Worm (Caenorhabditis elegans): ENCODE data around the gene C46A5.4.

C46A5.4 gene

DNA sequence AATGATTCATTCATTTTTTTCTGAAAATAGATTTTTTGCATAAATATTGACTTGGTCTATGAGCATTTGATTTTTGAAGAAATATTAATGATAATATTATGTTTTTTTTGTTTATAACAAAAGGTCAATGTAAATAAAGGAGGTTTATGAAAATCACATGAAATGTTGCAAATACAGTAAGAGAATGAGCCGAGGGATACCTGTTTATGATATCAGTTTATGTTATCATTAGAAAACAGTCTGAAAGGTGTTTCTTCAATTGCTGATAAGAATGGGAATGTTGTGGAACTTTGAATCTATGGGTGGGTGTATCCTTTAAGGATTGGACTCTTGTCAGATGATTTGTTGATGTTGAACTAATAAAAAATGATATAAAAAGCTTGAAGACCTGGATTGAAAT is 23.0 kb downstream of the C46A5.4 start:
- TF ChIP-seq tab-1 (GFP tag; IDR thresholded peaks at IDR 0.05) (no peak), T22C8.4 (GFP tag; IDR thresholded peaks at IDR 0.05) (no peak), ztf-23 (GFP tag; IDR thresholded peaks at IDR 0.05) (no peak), klf-2 (GFP tag; conservative IDR thresholded peaks at IDR 0.05) (no peak), med-1 (GFP tag; optimal IDR thresholded peaks at IDR 0.05; ENCODE audit: insufficient read depth) (no peak), ref-1 (GFP tag; conservative IDR thresholded peaks at IDR 0.05) (no peak), flt-1 (GFP tag; IDR thresholded peaks at IDR 0.05) (no peak), cog-1 (tag; optimal IDR thresholded peaks at IDR 0.05) (no peak), ztf-29 (GFP tag; IDR thresholded peaks at IDR 0.05) (no peak)

DNA sequence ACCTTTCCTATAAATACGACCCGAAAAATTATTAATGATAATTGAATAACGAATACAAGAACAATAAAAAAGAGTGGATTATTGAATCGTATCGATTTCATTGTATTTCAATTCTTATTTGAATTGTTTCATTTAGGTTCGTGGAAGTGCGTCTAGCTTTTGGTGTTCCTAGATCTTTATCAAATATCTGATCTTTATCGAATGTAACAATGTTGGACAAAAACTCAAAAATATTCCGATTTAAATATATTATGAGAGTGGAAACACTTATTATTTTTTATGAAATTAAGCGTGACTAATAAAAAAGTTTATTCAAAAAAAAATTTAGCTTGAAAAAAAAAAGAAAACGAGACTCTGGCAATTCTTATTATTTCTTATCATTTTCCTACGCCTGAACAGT is 25.2 kb downstream of the C46A5.4 start, which contains the start of the genes C50F7.9 and C50F7.3:
Gene C50F7.9 (minus strand): TSS at position 101 of the 400 bp plus-strand sequence.
Gene C50F7.3 (plus strand): TSS at position 370 of the 400 bp plus-strand sequence.
- no peak for TF ChIP-seq cog-1 (tag; optimal IDR thresholded peaks at IDR 0.05)

- TF ChIP-seq klf-2 (GFP tag; conservative IDR thresholded peaks at IDR 0.05) (no peak), ref-1 (GFP tag; conservative IDR thresholded peaks at IDR 0.05) (no peak), med-1 (GFP tag; optimal IDR thresholded peaks at IDR 0.05; ENCODE audit: insufficient read depth) (no peak), ztf-29 (GFP tag; IDR thresholded peaks at IDR 0.05) (no peak), cog-1 (tag; optimal IDR thresholded peaks at IDR 0.05) (no peak), tab-1 (GFP tag; IDR thresholded peaks at IDR 0.05) (no peak), flt-1 (GFP tag; IDR thresholded peaks at IDR 0.05) (no peak), ztf-23 (GFP tag; IDR thresholded peaks at IDR 0.05) (no peak), T22C8.4 (GFP tag; IDR thresholded peaks at IDR 0.05) (no peak)
Observed at ce11 chrIV:7728402-7728963, 28.7 kb downstream of the C46A5.4 start, which contains the start of gene sucg-1. sucg-1 (plus strand) TSS chrIV:7728913.

ce11 chrIV:7727258-7727657 is 29.9 kb downstream of the C46A5.4 start:
- TF ChIP-seq flt-1 (GFP tag; IDR thresholded peaks at IDR 0.05): no peak
- TF ChIP-seq med-1 (GFP tag; optimal IDR thresholded peaks at IDR 0.05; ENCODE audit: insufficient read depth): no peak
- no peak for TF ChIP-seq klf-2 (GFP tag; conservative IDR thresholded peaks at IDR 0.05)
- no peak for TF ChIP-seq ref-1 (GFP tag; conservative IDR thresholded peaks at IDR 0.05)
- no peak for TF ChIP-seq tab-1 (GFP tag; IDR thresholded peaks at IDR 0.05)
- TF ChIP-seq ztf-29 (GFP tag; IDR thresholded peaks at IDR 0.05): no peak
- no peak for TF ChIP-seq T22C8.4 (GFP tag; IDR thresholded peaks at IDR 0.05)
- TF ChIP-seq cog-1 (tag; optimal IDR thresholded peaks at IDR 0.05): no peak
- no peak for TF ChIP-seq ztf-23 (GFP tag; IDR thresholded peaks at IDR 0.05)

- TF ChIP-seq med-1 (GFP tag; optimal IDR thresholded peaks at IDR 0.05; ENCODE audit: insufficient read depth) (no peak), T22C8.4 (GFP tag; IDR thresholded peaks at IDR 0.05) (no peak), tab-1 (GFP tag; IDR thresholded peaks at IDR 0.05) (no peak), ztf-29 (GFP tag; IDR thresholded peaks at IDR 0.05) (no peak), ztf-23 (GFP tag; IDR thresholded peaks at IDR 0.05) (no peak), flt-1 (GFP tag; IDR thresholded peaks at IDR 0.05) (no peak), ref-1 (GFP tag; conservative IDR thresholded peaks at IDR 0.05) (no peak), cog-1 (tag; optimal IDR thresholded peaks at IDR 0.05) (no peak), klf-2 (GFP tag; conservative IDR thresholded peaks at IDR 0.05) (no peak)
Observed at ce11 chrIV:7726325-7726724, 30.8 kb downstream of the C46A5.4 start, which contains the start of gene C50F7.5. C50F7.5 (plus strand) TSS chrIV:7726719.

DNA sequence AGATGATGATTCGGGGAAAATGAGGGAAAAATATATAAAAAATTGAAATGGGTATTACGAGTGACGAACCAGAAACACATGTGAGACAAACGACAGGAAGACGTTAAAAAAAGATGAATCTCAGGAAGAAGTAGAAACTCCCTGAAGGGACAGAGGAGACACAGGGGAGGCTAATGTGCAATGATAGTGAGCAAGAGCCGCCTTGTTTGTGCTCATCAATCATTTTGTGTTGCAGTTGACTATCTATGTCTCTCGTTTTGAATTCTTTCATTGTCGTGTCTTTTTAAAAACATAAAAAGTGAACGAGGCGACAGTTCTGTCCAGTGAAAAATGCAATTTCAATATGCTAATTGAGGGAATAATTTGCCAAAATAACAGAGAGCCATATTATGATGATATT is 32.2 kb downstream of the C46A5.4 start:
- TF ChIP-seq ztf-29 (GFP tag; IDR thresholded peaks at IDR 0.05): no peak
- TF ChIP-seq T22C8.4 (GFP tag; IDR thresholded peaks at IDR 0.05): no peak
- TF ChIP-seq tab-1 (GFP tag; IDR thresholded peaks at IDR 0.05): no peak

DNA sequence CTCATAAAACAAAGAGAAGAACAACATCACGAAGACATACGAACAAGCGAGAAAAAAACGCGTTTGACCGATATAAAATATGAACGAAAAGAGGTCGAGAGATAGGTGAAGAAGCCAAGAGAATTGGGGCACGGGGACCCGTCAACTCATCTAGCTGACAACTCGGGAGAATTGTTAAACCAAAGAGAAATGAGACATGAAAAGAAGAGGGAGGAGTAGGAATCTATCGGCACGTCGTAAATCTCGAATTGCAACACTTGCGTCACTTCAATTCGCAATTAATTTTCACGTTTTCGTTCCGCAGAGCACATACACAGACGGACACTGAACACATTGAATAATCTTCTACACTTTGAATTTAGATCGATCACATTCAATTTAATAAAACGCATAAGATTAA is 33.6 kb downstream of the C46A5.4 start:
- TF ChIP-seq flt-1 (GFP tag; IDR thresholded peaks at IDR 0.05) (no peak), ref-1 (GFP tag; conservative IDR thresholded peaks at IDR 0.05) (no peak), med-1 (GFP tag; optimal IDR thresholded peaks at IDR 0.05; ENCODE audit: insufficient read depth) (no peak), klf-2 (GFP tag; conservative IDR thresholded peaks at IDR 0.05) (no peak), tab-1 (GFP tag; IDR thresholded peaks at IDR 0.05) (no peak), T22C8.4 (GFP tag; IDR thresholded peaks at IDR 0.05) (no peak), ztf-23 (GFP tag; IDR thresholded peaks at IDR 0.05) (no peak), ztf-29 (GFP tag; IDR thresholded peaks at IDR 0.05) (no peak), cog-1 (tag; optimal IDR thresholded peaks at IDR 0.05) (no peak)

DNA sequence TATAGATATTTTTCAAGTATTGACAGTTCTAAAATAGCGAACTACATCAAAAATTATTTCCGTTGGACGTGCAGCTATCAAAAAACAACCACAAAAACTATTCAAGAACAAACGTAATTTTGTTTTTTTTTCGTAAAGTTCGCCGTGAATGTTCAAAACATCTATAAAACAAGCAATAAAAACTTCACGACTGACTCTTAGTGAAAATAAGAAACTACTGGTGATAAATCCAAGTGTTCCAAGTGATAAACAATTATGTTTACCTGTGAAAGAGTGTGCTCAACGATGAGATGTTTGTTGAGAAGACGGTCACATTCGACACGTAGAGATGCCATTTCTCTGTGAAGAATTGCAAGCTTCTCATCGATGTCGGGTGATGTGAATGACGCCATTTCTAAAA is 34.3 kb downstream of the C46A5.4 start, which contains the start of gene C50F7.6:
Gene C50F7.6 (minus strand): TSS at position 394 of the 400 bp plus-strand sequence.
- TF ChIP-seq tab-1 (GFP tag; IDR thresholded peaks at IDR 0.05): no peak

ce11 chrIV:7717916-7718315 is 39.2 kb downstream of the C46A5.4 start, which contains the start of gene F33D4.6:
F33D4.6 (minus strand) TSS chrIV:7718016.
- TF ChIP-seq med-1 (GFP tag; optimal IDR thresholded peaks at IDR 0.05; ENCODE audit: insufficient read depth) (no peak), ref-1 (GFP tag; conservative IDR thresholded peaks at IDR 0.05) (no peak), T22C8.4 (GFP tag; IDR thresholded peaks at IDR 0.05) (no peak), cog-1 (tag; optimal IDR thresholded peaks at IDR 0.05) (no peak)

ce11 chrIV:7712252-7712651 is 44.9 kb downstream of the C46A5.4 start:
- TF ChIP-seq klf-2 (GFP tag; conservative IDR thresholded peaks at IDR 0.05) (no peak), ref-1 (GFP tag; conservative IDR thresholded peaks at IDR 0.05) (no peak), T22C8.4 (GFP tag; IDR thresholded peaks at IDR 0.05) (no peak), flt-1 (GFP tag; IDR thresholded peaks at IDR 0.05) (no peak), cog-1 (tag; optimal IDR thresholded peaks at IDR 0.05) (no peak), ztf-29 (GFP tag; IDR thresholded peaks at IDR 0.05) (no peak), tab-1 (GFP tag; IDR thresholded peaks at IDR 0.05) (no peak), med-1 (GFP tag; optimal IDR thresholded peaks at IDR 0.05; ENCODE audit: insufficient read depth) (no peak), ztf-23 (GFP tag; IDR thresholded peaks at IDR 0.05) (no peak)
